Worm (Caenorhabditis elegans) whole organism, L4/young adult: Measurements from ENCODE around the gene F11G11.14.
"Not testable (repeated sequence)": the region's sequence is repeated elsewhere in the genome, so short reads cannot be mapped to it uniquely, and the experiment has no call there.

ENCODE experiments used
- W03F9.2 ChIP-seq: fragments of 150-350 bp; optimal IDR thresholded peaks from 2 replicates; lab custom pipeline; 2014; ENCODE audit warnings: missing biosample characterization, missing genetic modification characterization
- dao-5 ChIP-seq: sonication (generic microtip); optimal IDR thresholded peaks from 2 replicates; lab custom pipeline; 2016; ENCODE audit warnings: missing genotype, missing genetic modification characterization, moderate library complexity, missing compliant biosample characterization
- him-1 ChIP-seq: sonication (generic microtip); optimal IDR thresholded peaks from 2 replicates; lab custom pipeline; 2016; ENCODE audit warnings: missing genotype, missing genetic modification reagents, missing genetic modification characterization, missing compliant biosample characterization

- TF ChIP-seq dao-5, him-1, W03F9.2 (tag; lab: Kevin White, UChicago): not testable (repeated sequence)
Observed at ce11 chrII:4898529-4898928, 35.0 kb downstream of the F11G11.14 start, which contains the start of gene msp-32.
